Worm (Caenorhabditis elegans) whole organism, late embryonic: ENCODE data around the gene spp-3.

Experiments used
- F13H6.1 ChIP-seq: sonication (generic microtip); optimal IDR thresholded peaks from 2 replicates; lab custom pipeline; 2016; ENCODE audit warnings: missing genetic modification characterization, missing compliant biosample characterization
- K02D7.2 ChIP-seq: sonication (generic microtip); optimal IDR thresholded peaks from 2 replicates; lab custom pipeline; 2017; ENCODE audit warnings: mild to moderate bottlenecking, missing genetic modification characterization, missing compliant biosample characterization
- K09A11.1 ChIP-seq: sonication (generic microtip); optimal IDR thresholded peaks from 2 replicates; lab custom pipeline; 2017; ENCODE audit warnings: antibody characterized with exemption, mild to moderate bottlenecking, missing genetic modification characterization, missing compliant biosample characterization; ENCODE audit not compliant: insufficient read depth
- T23F11.4 ChIP-seq: fragments of 200-800 bp; sonication (Bioruptor generic); optimal IDR thresholded peaks from 2 replicates; lab custom pipeline; 2018; ENCODE audit warnings: mild to moderate bottlenecking, missing genetic modification characterization, missing compliant biosample characterization
- ama-1 ChIP-seq: fragments of 150-350 bp; optimal IDR thresholded peaks from 2 replicates; lab custom pipeline; 2014
- ceh-2 ChIP-seq: sonication (generic microtip); optimal IDR thresholded peaks from 2 replicates; lab custom pipeline; 2016; ENCODE audit warnings: missing genotype, missing genetic modification characterization, missing compliant biosample characterization
- ceh-22 ChIP-seq: sonication (generic microtip); optimal IDR thresholded peaks from 2 replicates; lab custom pipeline; 2017; ENCODE audit warnings: missing biosample characterization, missing genetic modification characterization
- ceh-24 ChIP-seq: sonication (generic microtip); optimal IDR thresholded peaks from 2 replicates; lab custom pipeline; 2016; ENCODE audit warnings: mild to moderate bottlenecking, missing genetic modification characterization, missing compliant biosample characterization
- ceh-31 ChIP-seq: sonication (generic microtip); optimal IDR thresholded peaks from 2 replicates; lab custom pipeline; 2016; ENCODE audit warnings: missing genetic modification characterization, missing compliant biosample characterization
- ceh-48 ChIP-seq: sonication (generic microtip); optimal IDR thresholded peaks from 2 replicates; lab custom pipeline; 2016; ENCODE audit warnings: missing genetic modification characterization, inconsistent platforms, missing compliant biosample characterization
- ceh-9 ChIP-seq: sonication (generic microtip); optimal IDR thresholded peaks from 2 replicates; lab custom pipeline; 2016; ENCODE audit warnings: mild to moderate bottlenecking, missing genetic modification characterization, inconsistent platforms, missing compliant biosample characterization
- dmd-4 ChIP-seq: sonication (generic microtip); optimal IDR thresholded peaks from 2 replicates; lab custom pipeline; 2016; ENCODE audit warnings: borderline replicate concordance, missing genetic modification characterization, missing compliant biosample characterization
- elt-2 ChIP-seq: sonication (generic microtip); optimal IDR thresholded peaks from 2 replicates; lab custom pipeline; 2016; ENCODE audit warnings: missing genetic modification reagents, missing genetic modification characterization, missing compliant biosample characterization
- elt-4 ChIP-seq: sonication (generic microtip); optimal IDR thresholded peaks from 2 replicates; lab custom pipeline; 2016; ENCODE audit warnings: missing genetic modification characterization, missing compliant biosample characterization
- eyg-1 ChIP-seq: sonication (generic microtip); optimal IDR thresholded peaks from 2 replicates; lab custom pipeline; 2016; ENCODE audit warnings: missing genotype, missing genetic modification characterization, missing compliant biosample characterization
- fax-1 ChIP-seq: sonication (generic microtip); optimal IDR thresholded peaks from 2 replicates; lab custom pipeline; 2016; ENCODE audit warnings: missing genotype, missing genetic modification characterization, missing compliant biosample characterization
- fkh-10 ChIP-seq: fragments of 150-350 bp; optimal IDR thresholded peaks from 2 replicates; lab custom pipeline; 2014; ENCODE audit warnings: missing biosample characterization, missing genetic modification reagents, missing genetic modification characterization
- hlh-30 ChIP-seq: sonication (generic microtip); optimal IDR thresholded peaks from 2 replicates; lab custom pipeline; 2017; ENCODE audit warnings: antibody characterized with exemption, missing genetic modification characterization, missing compliant biosample characterization; ENCODE audit not compliant: insufficient read depth
- lim-6 ChIP-seq: sonication (generic microtip); optimal IDR thresholded peaks from 2 replicates; lab custom pipeline; 2016; ENCODE audit warnings: missing genetic modification characterization, missing compliant biosample characterization
- madf-2 ChIP-seq: sonication (generic microtip); optimal IDR thresholded peaks from 2 replicates; lab custom pipeline; 2017; ENCODE audit warnings: missing genetic modification characterization, missing compliant biosample characterization
- nfya-1 ChIP-seq: sonication (generic microtip); optimal IDR thresholded peaks from 2 replicates; lab custom pipeline; 2017; ENCODE audit warnings: missing genetic modification characterization, mild to moderate bottlenecking, missing compliant biosample characterization, antibody characterized with exemption, moderate library complexity
- nhr-11 ChIP-seq: fragments of 150-350 bp; optimal IDR thresholded peaks from 2 replicates; lab custom pipeline; 2014; ENCODE audit warnings: missing biosample characterization, missing genetic modification characterization
- nhr-232 ChIP-seq: sonication (generic microtip); optimal IDR thresholded peaks from 2 replicates; lab custom pipeline; 2016; ENCODE audit warnings: missing genetic modification characterization, missing compliant biosample characterization
- odd-2 ChIP-seq: sonication (generic microtip); optimal IDR thresholded peaks from 2 replicates; lab custom pipeline; 2017; ENCODE audit warnings: antibody characterized with exemption, mild to moderate bottlenecking, missing genetic modification characterization, missing compliant biosample characterization
- pag-3 ChIP-seq: sonication (generic microtip); optimal IDR thresholded peaks from 2 replicates; lab custom pipeline; 2016; ENCODE audit warnings: missing compliant biosample characterization, missing genetic modification characterization, borderline replicate concordance
- pha-2 ChIP-seq: sonication (generic microtip); optimal IDR thresholded peaks from 2 replicates; lab custom pipeline; 2017; ENCODE audit warnings: mild to moderate bottlenecking, missing genetic modification characterization, missing compliant biosample characterization
- pha-4 ChIP-seq: fragments of 150-350 bp; optimal IDR thresholded peaks from 2 replicates; lab custom pipeline; 2018; ENCODE audit warnings: missing biosample characterization, missing genetic modification reagents, missing genetic modification characterization
- pqm-1 ChIP-seq: sonication (generic microtip); optimal IDR thresholded peaks from 2 replicates; lab custom pipeline; 2016; ENCODE audit warnings: missing genetic modification characterization, missing compliant biosample characterization
- pros-1 ChIP-seq: fragments of 150-350 bp; optimal IDR thresholded peaks from 2 replicates; lab custom pipeline; 2014; ENCODE audit warnings: missing biosample characterization, missing genetic modification reagents, missing genetic modification characterization
- rnt-1 ChIP-seq: sonication (generic microtip); optimal IDR thresholded peaks from 2 replicates; lab custom pipeline; 2016; ENCODE audit warnings: missing genetic modification characterization, missing compliant biosample characterization
- sdc-2 ChIP-seq: sonication (generic microtip); optimal IDR thresholded peaks from 2 replicates; lab custom pipeline; 2016; ENCODE audit warnings: missing genotype, missing genetic modification characterization, missing compliant biosample characterization
- sox-2 ChIP-seq: fragments of 200-800 bp; sonication (Bioruptor generic); IDR thresholded peaks from 2 replicates; pipeline ENCODE4 v1.3.6; 2022; ENCODE audit warnings: missing genetic modification reagents, missing genetic modification characterization, missing compliant biosample characterization
- tbx-2 ChIP-seq: sonication (generic microtip); optimal IDR thresholded peaks from 2 replicates; lab custom pipeline; 2016; ENCODE audit warnings: missing genetic modification characterization, missing compliant biosample characterization
- tbx-7 ChIP-seq: sonication (generic microtip); optimal IDR thresholded peaks from 2 replicates; lab custom pipeline; 2016; ENCODE audit warnings: missing genotype, missing genetic modification characterization, missing compliant biosample characterization
- ttx-3 ChIP-seq: sonication (generic microtip); optimal IDR thresholded peaks from 2 replicates; lab custom pipeline; 2016; ENCODE audit warnings: missing genetic modification reagents, missing genetic modification characterization, missing compliant biosample characterization
- unc-42 ChIP-seq: sonication (generic microtip); optimal IDR thresholded peaks from 2 replicates; lab custom pipeline; 2016; ENCODE audit warnings: missing genotype, missing genetic modification characterization, missing compliant biosample characterization
- ztf-16 ChIP-seq: sonication (generic microtip); optimal IDR thresholded peaks from 2 replicates; lab custom pipeline; 2017; ENCODE audit warnings: missing genetic modification characterization, missing compliant biosample characterization

The spp-3 gene

ce11 chrX:7303115-7303514 lies 12.0 kb downstream of the spp-3 start:
- TF ChIP-seq ceh-2 (tag; lab: Kevin White, UChicago): no peak

ce11 chrX:7298652-7299051 lies 16.5 kb downstream of the spp-3 start, which contains the start of gene K03A1.4:
TSS of gene K03A1.4 (minus strand) at chrX:7298752.
- TF ChIP-seq hlh-30 (tag; lab: Kevin White, UChicago): no peak
- TF ChIP-seq nfya-1 (tag; lab: Kevin White, UChicago): no peak
- TF ChIP-seq tbx-7 (tag; lab: Kevin White, UChicago): no peak
- TF ChIP-seq ceh-9 (tag; lab: Kevin White, UChicago): no peak
- no peak for TF ChIP-seq K09A11.1 (tag; lab: Kevin White, UChicago)
- no peak for TF ChIP-seq F13H6.1 (tag; lab: Kevin White, UChicago)
- TF ChIP-seq sox-2 (GFP tag; lab: Robert Waterston, UW): no peak
- no peak for TF ChIP-seq ztf-16 (tag; lab: Kevin White, UChicago)
- no peak for TF ChIP-seq nhr-232 (tag; lab: Kevin White, UChicago)
- no peak for TF ChIP-seq tbx-2
- TF ChIP-seq ttx-3: no peak
- no peak for TF ChIP-seq nhr-11 (tag; lab: Kevin White, UChicago)
- TF ChIP-seq unc-42 (tag; lab: Kevin White, UChicago): no peak

- no peak for TF ChIP-seq elt-4
- TF ChIP-seq ceh-22: no peak
- TF ChIP-seq ceh-24 (tag; lab: Kevin White, UChicago): no peak
- no peak for TF ChIP-seq ceh-31 (tag; lab: Kevin White, UChicago)
- no peak for TF ChIP-seq pqm-1 (tag; lab: Kevin White, UChicago)
- TF ChIP-seq pros-1: no peak
- TF ChIP-seq rnt-1 (tag; lab: Kevin White, UChicago): no peak
- TF ChIP-seq nfya-1 (tag; lab: Kevin White, UChicago): no peak
Observed at ce11 chrX:7296310-7296709, 18.8 kb downstream of the spp-3 start.

- TF ChIP-seq lim-6 (no peak), pag-3 (no peak), ceh-48 (tag; lab: Kevin White, UChicago) (no peak), madf-2 (tag; lab: Kevin White, UChicago) (no peak), ceh-31 (tag; lab: Kevin White, UChicago) (no peak), rnt-1 (tag; lab: Kevin White, UChicago) (no peak), dmd-4 (tag; lab: Kevin White, UChicago) (no peak)
Observed at ce11 chrX:7291810-7292209, 23.3 kb downstream of the spp-3 start, which contains the start of gene lron-7. TSS of gene lron-7 (plus strand) at chrX:7292132.

ce11 chrX:7290859-7291628 lies 24.1 kb downstream of the spp-3 start:
- TF ChIP-seq ttx-3 (no peak), ceh-31 (tag; lab: Kevin White, UChicago) (no peak), pha-4 (tag; lab: Kevin White, UChicago) (no peak), ceh-24 (tag; lab: Kevin White, UChicago) (no peak), pqm-1 (tag; lab: Kevin White, UChicago) (no peak), hlh-30 (tag; lab: Kevin White, UChicago) (no peak), pha-2 (tag; lab: Kevin White, UChicago) (no peak), dmd-4 (tag; lab: Kevin White, UChicago) (no peak)

- TF ChIP-seq ama-1: no peak
- TF ChIP-seq eyg-1: no peak
- no peak for TF ChIP-seq fkh-10 (GFP tag; lab: Kevin White, UChicago)
- TF ChIP-seq ceh-48 (tag; lab: Kevin White, UChicago): peak; percentile 25
- TF ChIP-seq nhr-11 (tag; lab: Kevin White, UChicago): no peak
- TF ChIP-seq fax-1 (tag; lab: Kevin White, UChicago): no peak
- peak; percentile 17 for TF ChIP-seq elt-2 (tag; lab: Kevin White, UChicago)
- TF ChIP-seq unc-42 (tag; lab: Kevin White, UChicago): no peak
- no peak for TF ChIP-seq T23F11.4 (GFP tag; lab: Kevin White, UChicago)
- TF ChIP-seq odd-2 (tag; lab: Kevin White, UChicago): no peak
- TF ChIP-seq K02D7.2 (tag; lab: Kevin White, UChicago): no peak
- TF ChIP-seq sdc-2 (tag; lab: Kevin White, UChicago): peak; percentile 91
Observed at ce11 chrX:7289565-7289964, 25.6 kb downstream of the spp-3 start.
